Fruit fly (Drosophila melanogaster) whole organism, embryonic: ENCODE results near the gene CG12171.

Experiments
- Atf-2 ChIP-seq: fragments of 200-800 bp; sonication (Bioruptor generic); optimal IDR thresholded peaks from 2 replicates; lab custom pipeline; 2016; ENCODE audit warnings: missing biosample characterization, missing genetic modification characterization
- Atf3 ChIP-seq: fragments of 200-800 bp; sonication (Bioruptor generic); optimal IDR thresholded peaks from 3 replicates; lab custom pipeline; 2016; ENCODE audit warnings: missing biosample characterization, missing genetic modification characterization
- B-H2 ChIP-seq: fragments of 200-800 bp; sonication (Bioruptor generic); optimal IDR thresholded peaks from 2 replicates; lab custom pipeline; 2018; ENCODE audit warnings: missing biosample characterization, mild to moderate bottlenecking, missing genetic modification characterization
- BEAF-32 ChIP-seq: fragments of 200-800 bp; sonication (Bioruptor generic); optimal IDR thresholded peaks from 3 replicates; lab custom pipeline; 2017; ENCODE audit warnings: missing biosample characterization, missing genetic modification characterization, mild to moderate bottlenecking, moderate library complexity, missing genetic modification reagents
- CG10147 ChIP-seq: fragments of 200-800 bp; sonication (Bioruptor generic); optimal IDR thresholded peaks from 2 replicates; lab custom pipeline; 2019; ENCODE audit warnings: missing biosample characterization, mild to moderate bottlenecking, missing genetic modification characterization, moderate library complexity
- CG10209 ChIP-seq: fragments of 200-800 bp; sonication (Bioruptor generic); optimal IDR thresholded peaks from 3 replicates; lab custom pipeline; 2017; ENCODE audit warnings: missing biosample characterization, mild to moderate bottlenecking, missing genetic modification characterization, missing genetic modification reagents
- CG10267 ChIP-seq: fragments of 200-800 bp; sonication (Bioruptor generic); optimal IDR thresholded peaks from 2 replicates; lab custom pipeline; 2018; ENCODE audit warnings: missing biosample characterization, mild to moderate bottlenecking, missing genetic modification characterization, moderate library complexity
- CG10654 ChIP-seq: fragments of 200-800 bp; sonication (Bioruptor generic); optimal IDR thresholded peaks from 2 replicates; lab custom pipeline; 2016; ENCODE audit warnings: missing biosample characterization, missing genetic modification characterization
- CG11398 ChIP-seq: fragments of 200-800 bp; sonication (Bioruptor generic); optimal IDR thresholded peaks from 2 replicates; lab custom pipeline; 2016; ENCODE audit warnings: missing biosample characterization, missing genetic modification characterization
- CG11456 ChIP-seq: fragments of 200-800 bp; sonication (Bioruptor generic); IDR thresholded peaks from 3 replicates; pipeline ENCODE4 v1.3.6; 2022; ENCODE audit warnings: missing biosample characterization, missing genetic modification characterization
- CG12104 ChIP-seq: fragments of 200-800 bp; sonication (Bioruptor generic); optimal IDR thresholded peaks from 3 replicates; lab custom pipeline; 2016; ENCODE audit warnings: missing biosample characterization, missing genetic modification characterization
- CG12219 ChIP-seq: fragments of 200-800 bp; sonication (Bioruptor generic); optimal IDR thresholded peaks from 3 replicates; lab custom pipeline; 2018; ENCODE audit warnings: missing biosample characterization, mild to moderate bottlenecking, missing genetic modification characterization
- CG12942 ChIP-seq: fragments of 200-800 bp; sonication (Bioruptor generic); optimal IDR thresholded peaks from 3 replicates; lab custom pipeline; 2016; ENCODE audit warnings: missing biosample characterization, missing genetic modification characterization
- CG15479 ChIP-seq: fragments of 200-800 bp; sonication (Bioruptor generic); optimal IDR thresholded peaks from 3 replicates; lab custom pipeline; 2019; ENCODE audit warnings: missing biosample characterization, mild to moderate bottlenecking, missing genetic modification characterization, moderate library complexity
- CG18011 ChIP-seq: fragments of 200-800 bp; sonication (Bioruptor generic); optimal IDR thresholded peaks from 2 replicates; lab custom pipeline; 2017; ENCODE audit warnings: missing biosample characterization, missing genetic modification characterization, mild to moderate bottlenecking, moderate library complexity, missing genotype
- CG18619 ChIP-seq: fragments of 200-800 bp; sonication (Bioruptor generic); optimal IDR thresholded peaks from 3 replicates; lab custom pipeline; 2017; ENCODE audit warnings: missing biosample characterization, mild to moderate bottlenecking, missing genetic modification characterization
- CG4360 ChIP-seq: fragments of 200-800 bp; sonication (Bioruptor generic); IDR thresholded peaks from 2 replicates; pipeline ENCODE4 v1.3.6; 2022; ENCODE audit warnings: missing biosample characterization, missing genetic modification characterization
- CG6791 ChIP-seq: fragments of 200-800 bp; sonication (Bioruptor generic); IDR thresholded peaks from 3 replicates; pipeline ENCODE4 v1.3.6; 2022; ENCODE audit warnings: missing biosample characterization, missing genetic modification characterization; ENCODE audit not compliant: partially characterized antibody
- CG8478 ChIP-seq: fragments of >200 bp; optimal IDR thresholded peaks from 2 replicates; lab custom pipeline; 2018
- CG9727 ChIP-seq: fragments of 200-800 bp; sonication (Bioruptor generic); optimal IDR thresholded peaks from 3 replicates; lab custom pipeline; 2017; ENCODE audit warnings: missing biosample characterization, mild to moderate bottlenecking, missing genetic modification characterization
- CG9876 ChIP-seq: fragments of 200-800 bp; sonication (Bioruptor generic); optimal IDR thresholded peaks from 2 replicates; lab custom pipeline; 2016; ENCODE audit warnings: missing biosample characterization, missing genetic modification characterization
- Dip3 ChIP-seq: fragments of 200-800 bp; sonication (Bioruptor generic); optimal IDR thresholded peaks from 3 replicates; lab custom pipeline; 2016; ENCODE audit warnings: missing biosample characterization, missing genetic modification characterization
- Dll ChIP-seq: fragments of 200-800 bp; sonication (Bioruptor generic); IDR thresholded peaks from 4 replicates; pipeline ENCODE4 v1.3.6; 2022; ENCODE audit warnings: missing biosample characterization, missing genetic modification characterization; ENCODE audit not compliant: partially characterized antibody
- Fer2 ChIP-seq: fragments of 200-800 bp; sonication (Bioruptor generic); optimal IDR thresholded peaks from 2 replicates; lab custom pipeline; 2018; ENCODE audit warnings: missing biosample characterization, mild to moderate bottlenecking, missing genetic modification characterization, moderate library complexity
- H15 ChIP-seq: fragments of 200-800 bp; sonication (Bioruptor generic); IDR thresholded peaks from 3 replicates; pipeline ENCODE4 v1.3.6; 2022; ENCODE audit warnings: missing biosample characterization, missing genetic modification characterization
- HLH3B ChIP-seq: fragments of 200-800 bp; sonication (Bioruptor generic); IDR thresholded peaks from 2 replicates; pipeline ENCODE4 v1.3.6; 2022; ENCODE audit warnings: missing biosample characterization, missing genetic modification characterization
- HLHmδ ChIP-seq: fragments of 200-800 bp; sonication (Bioruptor generic); optimal IDR thresholded peaks from 2 replicates; lab custom pipeline; 2018; ENCODE audit warnings: missing biosample characterization, mild to moderate bottlenecking, missing genetic modification characterization, moderate library complexity
- Hr51 ChIP-seq, 2 experiments: fragments of 200-800 bp; sonication (Bioruptor generic); optimal IDR thresholded peaks; 2 replicates in 1 of 2; 3 replicates in 1 of 2; lab custom pipeline; 2016 to 2018; ENCODE audit warnings: missing biosample characterization in 2 of 2, missing genetic modification characterization in 2 of 2, mild to moderate bottlenecking in 1 of 2, moderate library complexity in 1 of 2
- Oli ChIP-seq: fragments of 200-800 bp; sonication (Bioruptor generic); optimal IDR thresholded peaks from 2 replicates; lab custom pipeline; 2018; ENCODE audit warnings: missing biosample characterization, mild to moderate bottlenecking, missing genetic modification characterization, moderate library complexity
- PHDP ChIP-seq: fragments of 200-800 bp; sonication (Bioruptor generic); optimal IDR thresholded peaks from 3 replicates; lab custom pipeline; 2018; ENCODE audit warnings: missing biosample characterization, mild to moderate bottlenecking, missing genetic modification characterization, moderate library complexity
- Poxn ChIP-seq: fragments of 200-800 bp; sonication (Bioruptor generic); IDR thresholded peaks from 2 replicates; pipeline ENCODE4 v1.3.6; 2022; ENCODE audit warnings: missing biosample characterization, missing genetic modification characterization
- Rx ChIP-seq: fragments of 200-800 bp; sonication (Bioruptor generic); IDR thresholded peaks from 2 replicates; pipeline ENCODE4 v1.3.6; 2022; ENCODE audit warnings: missing biosample characterization, missing genetic modification characterization
- Six4 ChIP-seq: fragments of 200-800 bp; sonication (Bioruptor generic); optimal IDR thresholded peaks from 2 replicates; lab custom pipeline; 2016; ENCODE audit warnings: missing biosample characterization, missing genetic modification characterization
- cato ChIP-seq: fragments of 200-800 bp; sonication (Bioruptor generic); optimal IDR thresholded peaks from 2 replicates; lab custom pipeline; 2016; ENCODE audit warnings: missing biosample characterization, missing genetic modification characterization, borderline replicate concordance
- cwo ChIP-seq: fragments of 200-800 bp; sonication (Bioruptor generic); optimal IDR thresholded peaks from 3 replicates; lab custom pipeline; 2017; ENCODE audit warnings: missing biosample characterization, missing genetic modification characterization, mild to moderate bottlenecking, moderate library complexity, missing genetic modification reagents
- dpn ChIP-seq, 2 experiments: fragments of 200-800 bp; sonication (Bioruptor generic); optimal IDR thresholded peaks; 3 replicates each; lab custom pipeline; 2016; ENCODE audit warnings: missing biosample characterization in 2 of 2, missing genetic modification characterization in 2 of 2
- ems ChIP-seq: fragments of 200-800 bp; sonication (Bioruptor generic); optimal IDR thresholded peaks from 3 replicates; lab custom pipeline; 2016; ENCODE audit warnings: missing biosample characterization, missing genetic modification characterization
- ewg ChIP-seq: fragments of 200-800 bp; sonication (Bioruptor generic); optimal IDR thresholded peaks from 3 replicates; lab custom pipeline; 2017; ENCODE audit warnings: mild to moderate bottlenecking, missing biosample characterization, missing genetic modification reagents, missing genetic modification characterization
- fd3F ChIP-seq: fragments of 200-800 bp; sonication (Bioruptor generic); optimal IDR thresholded peaks from 2 replicates; lab custom pipeline; 2018; ENCODE audit warnings: missing biosample characterization, mild to moderate bottlenecking, missing genetic modification characterization, moderate library complexity
- gfzf ChIP-seq: fragments of 200-800 bp; sonication (Bioruptor generic); optimal IDR thresholded peaks from 2 replicates; lab custom pipeline; 2016; ENCODE audit warnings: missing biosample characterization, mild to moderate bottlenecking, missing genetic modification characterization, moderate library complexity
- jigr1 ChIP-seq: fragments of 200-800 bp; sonication (Bioruptor generic); IDR thresholded peaks from 3 replicates; pipeline ENCODE4 v1.3.6; 2022; ENCODE audit warnings: missing biosample characterization, missing genetic modification characterization
- nerfin-2 ChIP-seq: fragments of 200-800 bp; sonication (Bioruptor generic); IDR thresholded peaks from 2 replicates; pipeline ENCODE4 v1.3.6; 2022; ENCODE audit warnings: missing biosample characterization, missing genetic modification characterization; ENCODE audit not compliant: partially characterized antibody
- nmo ChIP-seq: fragments of 200-800 bp; sonication (Bioruptor generic); optimal IDR thresholded peaks from 2 replicates; lab custom pipeline; 2018; ENCODE audit warnings: missing biosample characterization, mild to moderate bottlenecking, missing genetic modification characterization, moderate library complexity
- pb ChIP-seq: fragments of 200-800 bp; sonication (Bioruptor generic); optimal IDR thresholded peaks from 3 replicates; lab custom pipeline; 2016; ENCODE audit warnings: missing biosample characterization, missing genetic modification characterization
- rib ChIP-seq: fragments of 200-800 bp; sonication (Bioruptor generic); IDR thresholded peaks from 2 replicates; pipeline ENCODE4 v1.3.6; 2022; ENCODE audit warnings: missing biosample characterization, missing genetic modification characterization
- slou ChIP-seq: fragments of 200-800 bp; sonication (Bioruptor generic); optimal IDR thresholded peaks from 3 replicates; lab custom pipeline; 2016; ENCODE audit warnings: missing biosample characterization, missing genetic modification characterization
- tna ChIP-seq: fragments of 200-800 bp; sonication (Bioruptor generic); IDR thresholded peaks from 2 replicates; pipeline ENCODE4 v1.3.6; 2022; ENCODE audit warnings: missing biosample characterization, missing genetic modification characterization; ENCODE audit not compliant: partially characterized antibody

The CG12171 gene

DNA sequence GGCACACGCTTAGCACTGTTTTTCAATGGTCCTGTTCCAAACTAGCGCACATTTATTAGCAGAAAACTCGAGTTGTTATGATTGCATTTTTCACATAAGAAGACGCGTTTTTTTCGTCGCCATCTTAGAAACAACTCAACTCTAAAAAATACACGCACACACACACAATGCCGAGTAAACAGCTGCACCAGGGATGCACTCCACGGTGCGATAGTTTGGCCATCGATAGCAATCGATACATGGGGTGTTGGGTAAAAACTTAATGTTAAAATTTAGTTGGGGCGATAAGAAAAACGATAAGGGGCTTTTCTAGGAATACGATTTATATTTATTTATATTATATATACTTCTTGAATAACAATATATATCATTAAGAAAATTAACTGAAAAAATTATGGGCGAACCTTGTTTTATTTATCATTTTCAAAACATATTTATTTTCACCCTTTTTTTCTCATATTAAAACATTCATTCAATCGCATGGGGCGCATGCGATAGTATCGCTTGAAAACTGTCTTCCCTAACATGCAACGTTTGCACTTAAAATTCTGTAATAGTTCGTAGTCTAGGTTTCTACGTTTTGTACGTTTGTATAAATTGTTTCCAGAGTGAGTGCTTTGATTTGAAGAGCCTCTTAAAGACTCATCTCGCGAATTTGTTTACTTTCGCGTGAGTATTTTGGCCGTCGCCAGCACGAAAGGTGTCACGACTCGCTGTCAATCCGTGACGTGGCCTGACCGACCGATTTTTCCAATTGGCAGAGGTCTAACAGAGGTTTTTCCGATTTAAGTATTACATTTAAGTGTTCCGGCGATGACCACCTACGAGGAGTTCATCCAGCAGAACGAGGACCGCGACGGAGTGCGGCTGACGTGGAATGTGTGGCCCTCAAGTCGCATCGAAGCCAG is 15.4 kb downstream of the CG12171 start, which contains the start of the genes MTA1-like and Sec23 (continued):
- TF ChIP-seq rib (GFP tag; lab: Robert Waterston, UW): no peak; the same call in 1 of the 2 replicates
- no peak for TF ChIP-seq CG15479 (GFP tag; lab: Kevin White, UChicago)
- TF ChIP-seq CG18619 (GFP tag; lab: Kevin White, UChicago): peak; percentile 57
- peak; percentile 85 for TF ChIP-seq nerfin-2
- peak; percentile 74 for TF ChIP-seq CG9727 (GFP tag; lab: Kevin White, UChicago)
- TF ChIP-seq gfzf (GFP tag; lab: Kevin White, UChicago): peak; percentile 13
- no peak for TF ChIP-seq Six4 (GFP tag; lab: Kevin White, UChicago)
- TF ChIP-seq jigr1: peak; percentile 79; the same call in 2 of the 3 replicates
- peak; percentile 42 to 58 for TF ChIP-seq dpn (GFP tag; optimal IDR thresholded peaks at IDR 0.05; lab: Kevin White, UChicago)
- peak; percentile 27 for TF ChIP-seq CG18011 (GFP tag; lab: Kevin White, UChicago)
- peak; percentile 48 for TF ChIP-seq PHDP (tag; lab: Kevin White, UChicago)
- TF ChIP-seq Rx (GFP tag; lab: Robert Waterston, UW): no peak
- no peak for TF ChIP-seq Atf-2 (GFP tag; lab: Kevin White, UChicago)
- peak; percentile 97 for TF ChIP-seq Dll (GFP tag; lab: Robert Waterston, UW)
- TF ChIP-seq fd3F: no peak
- peak; percentile 53 for TF ChIP-seq CG12104 (GFP tag; lab: Kevin White, UChicago)
- TF ChIP-seq Atf3: no peak
- TF ChIP-seq pb (GFP tag; lab: Kevin White, UChicago): no peak
- peak; percentile 80 for TF ChIP-seq tna (GFP tag; lab: Robert Waterston, UW)
- peak; percentile 95 for TF ChIP-seq BEAF-32 (GFP tag; lab: Kevin White, UChicago)
- TF ChIP-seq CG10147: peak; percentile 56
- TF ChIP-seq ems (GFP tag; lab: Kevin White, UChicago): no peak
- TF ChIP-seq CG10267 (tag; lab: Kevin White, UChicago): peak; percentile 80
- peak; percentile 93 for TF ChIP-seq CG6791 (GFP tag; lab: Robert Waterston, UW)
- TF ChIP-seq CG10209: peak; percentile 41
- TF ChIP-seq slou (GFP tag; lab: Kevin White, UChicago): peak; percentile 43
- no peak for TF ChIP-seq cato (GFP tag; lab: Kevin White, UChicago)
- peak; percentile 5 for TF ChIP-seq Dip3 (GFP tag; lab: Kevin White, UChicago)
- TF ChIP-seq CG9876: no peak
- TF ChIP-seq ewg (GFP tag; lab: Kevin White, UChicago): peak; percentile 41
- TF ChIP-seq CG10654 (GFP tag; lab: Kevin White, UChicago): peak; percentile 44
- no peak for TF ChIP-seq CG11398 (GFP tag; lab: Kevin White, UChicago)
- TF ChIP-seq Fer2 (tag; lab: Kevin White, UChicago): no peak
- peak; percentile 41 for TF ChIP-seq HLHmδ (GFP tag; lab: Kevin White, UChicago)
- TF ChIP-seq CG8478 (lab: Kevin White, UChicago): no peak
- peak; percentile 35; the same call in 1 of the 2 replicates for TF ChIP-seq HLH3B (GFP tag; lab: Robert Waterston, UW)
- no peak for TF ChIP-seq B-H2 (GFP tag; lab: Kevin White, UChicago)
- TF ChIP-seq Poxn: no peak
- peak; percentile 79 for TF ChIP-seq nmo (GFP tag; lab: Kevin White, UChicago)
- TF ChIP-seq Oli (tag; lab: Kevin White, UChicago): peak; percentile 32
- no peak for TF ChIP-seq CG12219 (GFP tag; lab: Kevin White, UChicago)
- peak; percentile 45; the same call in 1 of the 3 replicates for TF ChIP-seq CG11456
- no peak for TF ChIP-seq cwo (GFP tag; lab: Kevin White, UChicago)
- TF ChIP-seq Hr51 (GFP tag; optimal IDR thresholded peaks at IDR 0.05; lab: Kevin White, UChicago): peak; percentile 28 to 40
- no peak for TF ChIP-seq CG4360 (GFP tag; lab: Robert Waterston, UW)
- TF ChIP-seq CG12942 (GFP tag; lab: Kevin White, UChicago): peak; percentile 52
- peak; percentile 17; the same call in 1 of the 3 replicates for TF ChIP-seq H15 (GFP tag; lab: Robert Waterston, UW)
